Worm (Caenorhabditis elegans): ENCODE measurements around the gene clpr-2.

clpr-2 gene

ce11 chrII:1271814-1272213, 13.1 kb downstream of the clpr-2 start, which contains the start of gene srw-66:
Gene srw-66, minus strand, starts transcription at chrII:1271914.
- TF ChIP-seq T26A5.8 (tag; optimal IDR thresholded peaks at IDR 0.05): no peak

ce11 chrII:1275439-1275838, 16.7 kb downstream of the clpr-2 start, which contains the start of gene Y57G7A.5:
Gene Y57G7A.5, minus strand, starts transcription at chrII:1275539.
- TF ChIP-seq F57A8.1 (GFP tag; optimal IDR thresholded peaks at IDR 0.05) (no peak), C17E4.6 (GFP tag; IDR thresholded peaks at IDR 0.05) (no peak), aptf-3 (GFP tag; IDR thresholded peaks at IDR 0.05) (no peak), ztf-6 (GFP tag; IDR thresholded peaks at IDR 0.05) (no peak), F33H1.4 (GFP tag; IDR thresholded peaks at IDR 0.05) (no peak), unc-130 (GFP tag; optimal IDR thresholded peaks at IDR 0.05) (no peak), K11D2.4 (GFP tag; IDR thresholded peaks at IDR 0.05) (no peak), hmg-20 (GFP tag; IDR thresholded peaks at IDR 0.05) (no peak), bed-1 (GFP tag; IDR thresholded peaks at IDR 0.05) (no peak), Y53G8AR.9 (GFP tag; conservative IDR thresholded peaks at IDR 0.05) (no peak), ztf-22 (GFP tag; optimal IDR thresholded peaks at IDR 0.05) (no peak), egrh-3 (GFP tag; IDR thresholded peaks at IDR 0.05) (no peak), nfya-1 (tag; optimal IDR thresholded peaks at IDR 0.05; ENCODE audit: borderline replicate concordance, insufficient read depth) (no peak), K12H6.12 (tag; optimal IDR thresholded peaks at IDR 0.05) (no peak), fkh-3 (tag; optimal IDR thresholded peaks at IDR 0.05) (no peak), F37B4.10 (GFP tag; IDR thresholded peaks at IDR 0.05) (no peak), F52B5.7 (tag; optimal IDR thresholded peaks at IDR 0.05) (no peak), madf-8 (GFP tag; conservative IDR thresholded peaks at IDR 0.05) (no peak), ztf-18 (tag; optimal IDR thresholded peaks at IDR 0.05) (no peak)

ce11 chrII:1276778-1277177, 18.0 kb downstream of the clpr-2 start, which contains the start of gene Y57G7A.11:
Gene Y57G7A.11, minus strand, starts transcription at chrII:1276878.
- TF ChIP-seq nhr-90 (tag; optimal IDR thresholded peaks at IDR 0.05): no peak
- TF ChIP-seq tbx-9 (tag; optimal IDR thresholded peaks at IDR 0.05; ENCODE audit: borderline replicate concordance): no peak
- no peak for TF ChIP-seq hmg-20 (GFP tag; IDR thresholded peaks at IDR 0.05)
- TF ChIP-seq B0019.2 (GFP tag; conservative IDR thresholded peaks at IDR 0.05): no peak
- TF ChIP-seq ccch-3 (GFP tag; optimal IDR thresholded peaks at IDR 0.05): no peak
- no peak for TF ChIP-seq rcor-1 (GFP tag; IDR thresholded peaks at IDR 0.05)
- TF ChIP-seq him-1 (tag; optimal IDR thresholded peaks at IDR 0.05): no peak
- TF ChIP-seq ZK185.1 (tag; optimal IDR thresholded peaks at IDR 0.05; ENCODE audit: poor library complexity, severe bottlenecking): no peak
- TF ChIP-seq lsl-1 (GFP tag; optimal IDR thresholded peaks at IDR 0.05): no peak
- TF ChIP-seq bed-2 (GFP tag; IDR thresholded peaks at IDR 0.05): no peak
- TF ChIP-seq zfh-2 (GFP tag; conservative IDR thresholded peaks at IDR 0.05): no peak
- no peak for TF ChIP-seq xnd-1 (tag; optimal IDR thresholded peaks at IDR 0.05)
- TF ChIP-seq lin-26 (GFP tag; IDR thresholded peaks at IDR 0.05): no peak
- TF ChIP-seq Y95B8A.8 (GFP tag; IDR thresholded peaks at IDR 0.05): no peak
- TF ChIP-seq rpc-1 (optimal IDR thresholded peaks at IDR 0.05): no peak
- TF ChIP-seq rpc-1 (tag; optimal IDR thresholded peaks at IDR 0.05): no peak
- no peak for TF ChIP-seq B0261.1 (tag; optimal IDR thresholded peaks at IDR 0.05)
- TF ChIP-seq rec-8 (tag; optimal IDR thresholded peaks at IDR 0.05): no peak
- TF ChIP-seq snpc-4 (GFP tag; optimal IDR thresholded peaks at IDR 0.05): no peak
- no peak for TF ChIP-seq snpc-4 (tag; optimal IDR thresholded peaks at IDR 0.05)
- no peak for TF ChIP-seq nfyb-1 (GFP tag; IDR thresholded peaks at IDR 0.05)
- no peak for TF ChIP-seq ztf-6 (GFP tag; IDR thresholded peaks at IDR 0.05)

All from whole organism, young adult.